Worm (Caenorhabditis elegans): Measurements from ENCODE around the gene Y47D3A.13.

The Y47D3A.13 gene

DNA sequence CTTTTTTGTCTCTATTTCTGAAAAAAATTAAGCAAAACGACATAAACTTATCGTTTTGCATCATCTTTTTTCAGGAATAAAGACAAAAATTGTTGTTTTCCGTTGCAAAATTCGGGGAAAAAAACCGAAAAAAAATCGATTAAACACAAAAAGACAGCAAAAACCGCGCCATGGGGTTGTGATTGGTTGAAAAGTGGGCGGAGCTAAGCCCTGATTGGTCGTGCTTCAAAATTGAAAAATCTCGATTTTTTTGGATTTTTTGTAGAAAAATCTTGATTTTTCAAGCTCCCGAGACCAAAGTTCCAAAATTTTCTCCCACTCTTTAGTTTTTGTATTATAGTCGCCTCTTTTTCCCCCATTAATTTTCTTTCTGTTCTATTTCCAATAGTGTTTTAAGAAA is 14.4 kb upstream of the Y47D3A.13 start:
- TF ChIP-seq ahr-1 (tag; optimal IDR thresholded peaks at IDR 0.05) (no peak), nfya-1 (tag; optimal IDR thresholded peaks at IDR 0.05) (peak; percentile 82), elt-4 (tag; optimal IDR thresholded peaks at IDR 0.05) (no peak), lin-11 (tag; optimal IDR thresholded peaks at IDR 0.05) (no peak)

DNA sequence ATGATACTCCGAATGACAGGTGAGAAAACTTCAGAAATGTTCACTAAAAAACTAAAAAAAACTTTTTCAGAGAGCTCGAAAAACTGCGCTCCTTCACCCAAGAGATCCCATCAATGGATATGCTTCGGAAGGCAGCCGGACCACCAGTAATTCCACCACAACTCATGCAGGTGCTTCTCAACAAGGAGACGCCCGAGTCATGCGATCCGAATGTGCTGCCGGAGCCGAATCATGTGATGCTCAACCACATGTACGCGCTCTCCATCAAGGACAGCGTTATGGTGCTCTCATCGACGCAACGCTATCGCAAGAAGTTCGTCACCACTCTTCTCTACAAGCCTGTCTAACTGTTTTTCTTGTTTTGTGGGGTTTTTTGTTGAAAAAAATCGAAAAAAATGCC is 13.8 kb upstream of the Y47D3A.13 start:
- TF ChIP-seq ceh-31 (tag; optimal IDR thresholded peaks at IDR 0.05), result no peak
- TF ChIP-seq hlh-30 (tag; optimal IDR thresholded peaks at IDR 0.05; ENCODE audit: insufficient read depth), result peak; percentile 21
- no peak for TF ChIP-seq tbx-7 (tag; optimal IDR thresholded peaks at IDR 0.05)

DNA sequence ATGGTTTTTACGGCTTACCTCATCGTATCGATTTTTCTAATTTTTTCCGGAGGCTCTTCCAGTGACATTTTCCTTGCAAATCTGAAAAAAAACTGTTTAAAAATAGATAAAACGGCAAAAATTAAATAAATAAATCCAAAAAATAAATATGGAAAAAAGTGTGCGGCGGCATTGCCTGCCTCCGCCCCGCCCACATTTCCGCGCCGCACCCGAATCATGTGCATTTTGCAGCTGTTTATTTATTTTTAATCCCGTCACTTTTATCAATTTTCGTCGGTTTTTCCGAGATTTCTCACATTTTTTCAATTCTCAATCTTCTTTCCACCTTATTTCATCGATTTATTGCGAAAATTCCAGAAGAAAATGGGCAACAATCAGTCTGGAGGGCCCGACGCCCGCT is 12.9 kb upstream of the Y47D3A.13 start, which contains the start of the genes Y47D3A.14 and aakb-2:
Gene Y47D3A.14, minus strand, starts transcription at position 81 of the 400 bp plus-strand sequence.
Gene aakb-2, plus strand, starts transcription at position 356 of the 400 bp plus-strand sequence.
- TF ChIP-seq K09A11.1 (tag; optimal IDR thresholded peaks at IDR 0.05; ENCODE audit: insufficient read depth) (peak; percentile 56), unc-42 (tag; optimal IDR thresholded peaks at IDR 0.05) (peak; percentile 32), ets-4 (tag; optimal IDR thresholded peaks at IDR 0.05) (peak; percentile 29), lim-6 (tag; optimal IDR thresholded peaks at IDR 0.05) (no peak), Y22D7AL.16 (tag; optimal IDR thresholded peaks at IDR 0.05) (no peak), madf-2 (tag; optimal IDR thresholded peaks at IDR 0.05) (no peak), ceh-2 (tag; optimal IDR thresholded peaks at IDR 0.05) (peak; percentile 31), elt-2 (tag; optimal IDR thresholded peaks at IDR 0.05) (peak; percentile 82), rnt-1 (tag; optimal IDR thresholded peaks at IDR 0.05) (peak; percentile 19), sox-2 (GFP tag; IDR thresholded peaks at IDR 0.05) (0 out of 2 replicates have a peak, but pooled peaks have one; percentile 4), K02D7.2 (tag; optimal IDR thresholded peaks at IDR 0.05) (no peak), hlh-6 (tag; optimal IDR thresholded peaks at IDR 0.05) (no peak), ceh-18 (tag; optimal IDR thresholded peaks at IDR 0.05) (no peak), nhr-11 (tag; optimal IDR thresholded peaks at IDR 0.05) (no peak), ahr-1 (tag; optimal IDR thresholded peaks at IDR 0.05) (no peak), fax-1 (tag; optimal IDR thresholded peaks at IDR 0.05) (no peak), T23F11.4 (GFP tag; optimal IDR thresholded peaks at IDR 0.05) (peak; percentile 46), ceh-9 (tag; optimal IDR thresholded peaks at IDR 0.05) (no peak), ceh-6 (GFP tag; optimal IDR thresholded peaks at IDR 0.05) (no peak), dve-1 (tag; optimal IDR thresholded peaks at IDR 0.05) (no peak), sdc-2 (tag; optimal IDR thresholded peaks at IDR 0.05) (no peak), C08G9.2 (tag; optimal IDR thresholded peaks at IDR 0.05) (no peak), ceh-22 (tag; optimal IDR thresholded peaks at IDR 0.05) (no peak), hlh-13 (GFP tag; optimal IDR thresholded peaks at IDR 0.05) (no peak), ztf-16 (tag; optimal IDR thresholded peaks at IDR 0.05) (peak; percentile 61), syd-9 (tag; optimal IDR thresholded peaks at IDR 0.05) (no peak), sox-4 (tag; optimal IDR thresholded peaks at IDR 0.05) (no peak), tbx-2 (tag; optimal IDR thresholded peaks at IDR 0.05) (peak; percentile 59), hlh-30 (tag; optimal IDR thresholded peaks at IDR 0.05; ENCODE audit: insufficient read depth) (peak; percentile 76), unc-86 (tag; optimal IDR thresholded peaks at IDR 0.05) (peak; percentile 41), pha-4 (tag; optimal IDR thresholded peaks at IDR 0.05) (no peak), fkh-6 (tag; optimal IDR thresholded peaks at IDR 0.05) (peak; percentile 9), ceh-34 (tag; optimal IDR thresholded peaks at IDR 0.05) (peak; percentile 48), nfya-1 (tag; optimal IDR thresholded peaks at IDR 0.05) (peak; percentile 45), pag-3 (tag; optimal IDR thresholded peaks at IDR 0.05; ENCODE audit: borderline replicate concordance) (no peak), lin-11 (tag; optimal IDR thresholded peaks at IDR 0.05) (peak; percentile 16), tbx-7 (tag; optimal IDR thresholded peaks at IDR 0.05) (no peak), pax-1 (tag; optimal IDR thresholded peaks at IDR 0.05) (no peak), ama-1 (optimal IDR thresholded peaks at IDR 0.05) (no peak), C38D4.7 (GFP tag; optimal IDR thresholded peaks at IDR 0.05) (peak; percentile 44), hlh-8 (tag; optimal IDR thresholded peaks at IDR 0.05) (peak; percentile 66), ceh-19 (GFP tag; optimal IDR thresholded peaks at IDR 0.05) (no peak), pat-9 (tag; optimal IDR thresholded peaks at IDR 0.05) (peak; percentile 44), che-1 (tag; optimal IDR thresholded peaks at IDR 0.05) (peak; percentile 61), unc-3 (GFP tag; conservative IDR thresholded peaks at IDR 0.05) (no peak), unc-3 (tag; optimal IDR thresholded peaks at IDR 0.05) (peak; percentile 1), ceh-48 (tag; optimal IDR thresholded peaks at IDR 0.05) (peak; percentile 10)
